Worm (Caenorhabditis elegans) whole organism, mixed stage, embryonic: ENCODE results near the gene arl-8.

Experiments
- M03D4.4 ChIP-seq: sonication (generic microtip); optimal IDR thresholded peaks from 2 replicates; lab custom pipeline; 2017; ENCODE audit warnings: mild to moderate bottlenecking, missing genetic modification characterization, missing compliant biosample characterization
- blmp-1 ChIP-seq: fragments of 150-350 bp; optimal IDR thresholded peaks from 2 replicates; lab custom pipeline; 2014; ENCODE audit warnings: missing biosample characterization, missing genetic modification characterization
- ceh-39 ChIP-seq: fragments of 150-350 bp; optimal IDR thresholded peaks from 2 replicates; lab custom pipeline; 2014; ENCODE audit warnings: missing biosample characterization, missing genetic modification characterization
- ces-1 ChIP-seq: fragments of 150-350 bp; optimal IDR thresholded peaks from 2 replicates; lab custom pipeline; 2014; ENCODE audit warnings: missing biosample characterization, missing genetic modification reagents, missing genetic modification characterization
- cnd-1 ChIP-seq: fragments of 200-800 bp; sonication (Bioruptor generic); optimal IDR thresholded peaks from 2 replicates; lab custom pipeline; 2018; ENCODE audit warnings: mild to moderate bottlenecking, missing genetic modification characterization, missing compliant biosample characterization
- elt-1 ChIP-seq: sonication (generic microtip); optimal IDR thresholded peaks from 2 replicates; lab custom pipeline; 2017; ENCODE audit warnings: missing genetic modification characterization, mild to moderate bottlenecking, missing compliant biosample characterization, antibody characterized with exemption, moderate library complexity, borderline replicate concordance; ENCODE audit not compliant: insufficient read depth
- elt-3 ChIP-seq: fragments of 150-350 bp; optimal IDR thresholded peaks from 2 replicates; lab custom pipeline; 2014; ENCODE audit warnings: missing biosample characterization, missing genetic modification characterization
- lsy-2 ChIP-seq: fragments of 150-350 bp; optimal IDR thresholded peaks from 2 replicates; lab custom pipeline; 2014; ENCODE audit warnings: missing biosample characterization, missing genetic modification characterization
- mep-1 ChIP-seq: fragments of 150-350 bp; optimal IDR thresholded peaks from 2 replicates; lab custom pipeline; 2017; ENCODE audit warnings: missing biosample characterization, missing genetic modification reagents, missing genetic modification characterization, inconsistent platforms
- nhr-237 ChIP-seq: fragments of 150-350 bp; optimal IDR thresholded peaks from 2 replicates; lab custom pipeline; 2014; ENCODE audit warnings: missing biosample characterization, missing genetic modification characterization
- pha-4 ChIP-seq: fragments of 150-350 bp; optimal IDR thresholded peaks from 2 replicates; lab custom pipeline; 2018; ENCODE audit warnings: missing biosample characterization, missing genetic modification reagents, missing genetic modification characterization
- snpc-4 ChIP-seq: fragments of 150-350 bp; optimal IDR thresholded peaks from 2 replicates; lab custom pipeline; 2014; ENCODE audit warnings: missing biosample characterization, missing genetic modification characterization
- unc-62 ChIP-seq: fragments of 150-350 bp; optimal IDR thresholded peaks from 2 replicates; lab custom pipeline; 2014; ENCODE audit warnings: missing biosample characterization, missing genetic modification reagents, missing genetic modification characterization
- zip-8 ChIP-seq: fragments of 150-350 bp; optimal IDR thresholded peaks from 2 replicates; lab custom pipeline; 2014; ENCODE audit warnings: missing biosample characterization, missing genetic modification characterization

ce11 chrIV:14769218-14769835, 28.6 kb upstream of the arl-8 start, which contains the start of gene Y57G11C.43:
- TF ChIP-seq nhr-237 (tag; lab: Kevin White, UChicago) = no peak
- TF ChIP-seq pha-4 (tag; lab: Kevin White, UChicago) = no peak
- TF ChIP-seq ceh-39 (tag; lab: Kevin White, UChicago) = no peak
- no peak for TF ChIP-seq snpc-4 (tag; lab: Kevin White, UChicago)
- no peak for TF ChIP-seq zip-8 (tag; lab: Kevin White, UChicago)
- TF ChIP-seq cnd-1 (tag; lab: Kevin White, UChicago) = no peak
- TF ChIP-seq ces-1 (GFP tag; lab: Kevin White, UChicago) = no peak
- TF ChIP-seq elt-3 (tag; lab: Kevin White, UChicago) = no peak
- TF ChIP-seq M03D4.4 (tag; lab: Kevin White, UChicago) = no peak
- TF ChIP-seq mep-1 = no peak
- TF ChIP-seq lsy-2 (tag; lab: Kevin White, UChicago) = no peak
- TF ChIP-seq unc-62 (GFP tag; lab: Kevin White, UChicago) = no peak
- TF ChIP-seq elt-1 (tag; lab: Kevin White, UChicago) = no peak
- no peak for TF ChIP-seq blmp-1 (tag; lab: Kevin White, UChicago)
